Fruit fly (Drosophila melanogaster) whole organism, embryonic: Measurements from ENCODE around the gene L2HGDH.

Experiments used
- CG10543 ChIP-seq: fragments of 200-800 bp; sonication (Bioruptor generic); optimal IDR thresholded peaks from 3 replicates; lab custom pipeline; 2017; ENCODE audit warnings: missing biosample characterization, mild to moderate bottlenecking, missing genetic modification characterization, moderate library complexity
- Lpt ChIP-seq: fragments of >200 bp; optimal IDR thresholded peaks from 2 replicates; lab custom pipeline; 2018; ENCODE audit warnings: missing biosample characterization, missing genetic modification characterization
- cas ChIP-seq: fragments of 200-800 bp; sonication (Bioruptor generic); IDR thresholded peaks from 2 replicates; pipeline ENCODE4 v1.3.6; 2022; ENCODE audit warnings: missing biosample characterization, missing genetic modification characterization
- gcm ChIP-seq: fragments of 200-800 bp; sonication (Bioruptor generic); optimal IDR thresholded peaks from 2 replicates; lab custom pipeline; 2019; ENCODE audit warnings: missing biosample characterization, mild to moderate bottlenecking, missing genetic modification characterization, moderate library complexity
- kni ChIP-seq: fragments of 200-800 bp; sonication (Bioruptor generic); optimal IDR thresholded peaks from 3 replicates; lab custom pipeline; 2017; ENCODE audit warnings: mild to moderate bottlenecking, missing biosample characterization, missing genetic modification reagents, missing genetic modification characterization
- lmd ChIP-seq: fragments of 200-800 bp; sonication (Bioruptor generic); IDR thresholded peaks from 2 replicates; pipeline ENCODE4 v1.3.6; 2022; ENCODE audit warnings: missing biosample characterization, missing genetic modification characterization
- peb ChIP-seq: fragments of 200-800 bp; sonication (Bioruptor generic); IDR thresholded peaks from 2 replicates; pipeline ENCODE4 v1.3.6; 2022; ENCODE audit warnings: missing biosample characterization, missing genetic modification characterization
- sima ChIP-seq: fragments of 200-800 bp; sonication (Bioruptor generic); optimal IDR thresholded peaks from 2 replicates; lab custom pipeline; 2016; ENCODE audit warnings: missing biosample characterization, missing genetic modification characterization

DNA sequence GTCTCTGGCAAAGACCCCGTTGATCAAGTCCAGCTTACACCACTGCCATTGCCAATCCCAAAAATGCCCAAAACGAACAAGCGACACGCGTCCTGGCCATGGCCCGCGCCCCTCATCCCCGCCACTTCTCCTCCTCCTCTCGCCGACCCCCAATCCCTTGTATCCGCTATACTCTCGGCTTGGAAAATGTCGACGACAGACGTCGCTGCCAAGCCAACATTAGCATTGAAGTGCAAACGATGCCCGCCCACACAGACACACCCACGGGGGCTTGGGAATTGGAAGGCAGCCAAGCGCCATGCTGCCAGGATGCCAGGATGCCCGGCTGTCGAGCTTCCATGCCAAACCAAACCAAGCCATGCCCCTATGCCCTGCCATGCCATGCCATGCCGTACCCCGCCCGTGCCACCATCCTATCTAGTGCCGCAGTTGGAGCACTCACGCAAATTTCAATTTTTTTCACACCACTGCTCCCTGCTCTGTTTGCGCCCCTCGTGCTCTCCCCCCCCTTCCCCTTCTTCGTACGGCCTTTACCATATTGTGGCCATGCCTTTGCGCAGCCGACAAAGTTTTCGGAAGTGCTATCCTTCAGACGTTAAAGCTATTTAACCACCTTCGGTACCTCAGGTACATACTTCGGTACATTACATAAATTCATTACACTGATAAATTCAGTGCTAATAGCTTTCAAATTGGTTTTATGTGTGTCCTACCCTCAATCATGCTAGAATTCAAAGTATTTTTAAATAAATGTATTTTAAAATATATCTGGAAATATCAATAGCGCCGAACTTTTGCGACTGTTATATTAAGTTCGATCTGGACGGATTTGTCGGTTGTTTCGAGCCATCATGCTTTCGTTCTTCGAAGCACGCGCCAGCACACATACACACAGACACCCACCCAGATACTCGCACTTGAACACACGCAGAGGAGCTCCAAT lies 47.3 kb upstream of the L2HGDH start:
- peak; percentile 76 for TF ChIP-seq lmd (GFP tag; lab: Robert Waterston, UW)
- no peak; the same call in 1 of the 2 replicates for TF ChIP-seq cas
- no peak for TF ChIP-seq sima
- TF ChIP-seq Lpt (GFP tag; lab: Kevin White, UChicago): no peak
- peak; percentile 96 for TF ChIP-seq CG10543 (GFP tag; lab: Kevin White, UChicago)
- TF ChIP-seq gcm (GFP tag; lab: Kevin White, UChicago): peak; percentile 72
- no peak for TF ChIP-seq kni
- no peak; the same call in 1 of the 2 replicates for TF ChIP-seq peb (GFP tag; lab: Robert Waterston, UW)
